Worm (Caenorhabditis elegans) whole organism, early embryonic: ENCODE measurements around the gene T21E8.6.

ENCODE experiments used
- F13C5.2 ChIP-seq: sonication (generic microtip); optimal IDR thresholded peaks from 2 replicates; lab custom pipeline; 2017; ENCODE audit warnings: mild to moderate bottlenecking, missing genetic modification characterization, inconsistent platforms, missing compliant biosample characterization
- aly-1 ChIP-seq: sonication (generic microtip); optimal IDR thresholded peaks from 2 replicates; lab custom pipeline; 2016; ENCODE audit warnings: missing genetic modification characterization, missing compliant biosample characterization
- ama-1 ChIP-seq: fragments of 150-350 bp; optimal IDR thresholded peaks from 2 replicates; lab custom pipeline; 2014
- ceh-36 ChIP-seq: sonication (generic microtip); optimal IDR thresholded peaks from 2 replicates; lab custom pipeline; 2016; ENCODE audit warnings: missing genetic modification characterization, inconsistent platforms, missing compliant biosample characterization
- flt-1 ChIP-seq: fragments of 200-800 bp; sonication (Bioruptor generic); IDR thresholded peaks from 2 replicates; pipeline ENCODE4 v1.3.6; 2022; ENCODE audit warnings: missing genetic modification characterization, missing compliant biosample characterization
- hmbx-1 ChIP-seq: sonication (generic microtip); optimal IDR thresholded peaks from 2 replicates; lab custom pipeline; 2016; ENCODE audit warnings: mild to moderate bottlenecking, missing genetic modification characterization, missing compliant biosample characterization
- hmg-4 ChIP-seq: fragments of 200-800 bp; sonication (Bioruptor generic); optimal IDR thresholded peaks from 2 replicates; lab custom pipeline; 2018; ENCODE audit warnings: mild to moderate bottlenecking, missing genetic modification characterization, missing compliant biosample characterization
- hnd-1 ChIP-seq: sonication (generic microtip); optimal IDR thresholded peaks from 2 replicates; lab custom pipeline; 2016; ENCODE audit warnings: missing genetic modification characterization, missing compliant biosample characterization
- pes-1 ChIP-seq: fragments of 200-800 bp; sonication (Bioruptor generic); IDR thresholded peaks from 2 replicates; pipeline ENCODE4 v1.3.6; 2022; ENCODE audit warnings: missing genetic modification reagents, missing genetic modification characterization, missing compliant biosample characterization

DNA sequence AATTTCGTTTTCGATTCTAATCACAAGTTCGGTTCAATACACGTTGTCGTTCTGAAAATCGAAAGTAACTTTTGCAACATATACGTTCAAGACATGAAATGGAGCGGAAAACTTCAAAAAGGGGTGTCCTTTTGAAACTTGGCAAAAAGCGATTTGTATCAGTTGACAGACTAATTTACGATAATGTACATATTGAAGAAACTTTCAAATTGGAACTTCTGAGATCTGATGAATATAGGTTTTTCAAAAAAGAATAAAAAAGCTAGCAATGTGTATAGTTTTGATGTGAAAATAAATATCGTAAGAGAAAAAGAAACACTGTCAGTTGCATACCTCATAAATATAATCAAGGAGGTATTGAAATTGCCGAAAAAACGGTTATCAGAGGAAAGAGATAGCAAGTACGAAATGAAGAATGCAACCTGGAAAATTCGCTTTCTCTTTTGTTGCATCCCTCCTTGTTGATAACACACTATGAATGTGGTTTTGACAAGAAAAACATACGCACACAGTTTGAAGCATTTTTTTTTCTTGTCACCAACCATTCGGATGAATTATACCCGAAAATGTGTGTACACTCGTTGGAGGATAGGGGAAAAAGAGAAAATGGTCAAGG, 47.0 kb downstream of the T21E8.6 start, which contains the start of gene dgn-1:
- no peak for TF ChIP-seq hmg-4 (GFP tag; lab: Kevin White, UChicago)
- no peak for TF ChIP-seq flt-1 (GFP tag; lab: Robert Waterston, UW)
- TF ChIP-seq ama-1 (lab: Kevin White, UChicago): no peak
- TF ChIP-seq aly-1 (tag; lab: Kevin White, UChicago): no peak
- TF ChIP-seq F13C5.2: no peak
- no peak for TF ChIP-seq pes-1 (GFP tag; lab: Robert Waterston, UW)
- TF ChIP-seq hmbx-1 (tag; lab: Kevin White, UChicago): no peak
- TF ChIP-seq ceh-36 (tag; lab: Kevin White, UChicago): no peak
- TF ChIP-seq hnd-1 (tag; lab: Kevin White, UChicago): no peak
